Worm (Caenorhabditis elegans) whole organism, dauer: ENCODE data around the gene lgc-38.
"Not testable (repeated sequence)": the region's sequence is repeated elsewhere in the genome, so short reads cannot be mapped to it uniquely, and the experiment has no call there.

Source experiments
- unc-62 ChIP-seq: sonication (generic microtip); optimal IDR thresholded peaks from 2 replicates; lab custom pipeline; 2017; ENCODE audit warnings: missing biosample characterization, missing genetic modification reagents, missing genetic modification characterization

The lgc-38 gene

ce11 chrIII:7008836-7009235 is at the start of gene lgc-38:
Gene lgc-38, plus strand, starts transcription at chrIII:7009136.
- no peak for TF ChIP-seq unc-62 (GFP tag; lab: Kevin White, UChicago)

ce11 chrIII:6961167-6961566 is 47.8 kb upstream of the lgc-38 start:
- no peak for TF ChIP-seq unc-62 (GFP tag; lab: Kevin White, UChicago)

- no peak for TF ChIP-seq unc-62 (GFP tag; lab: Kevin White, UChicago)
These were observed 46.9 kb upstream of the lgc-38 start, which contains the start of the genes rpn-6.1 and F57B9.1 for ce11 chrIII:6961937-6962504. Gene rpn-6.1, minus strand, starts transcription at chrIII:6962001. Gene F57B9.1, plus strand, starts transcription at chrIII:6962090.

- no peak for TF ChIP-seq unc-62 (GFP tag; lab: Kevin White, UChicago)
These were observed 40.8 kb upstream of the lgc-38 start, which contains the start of gene panl-2 for ce11 chrIII:6968080-6968639. Gene panl-2, minus strand, starts transcription at chrIII:6968130.

ce11 chrIII:6968655-6969054 is 40.3 kb upstream of the lgc-38 start:
- TF ChIP-seq unc-62 (GFP tag; lab: Kevin White, UChicago) = no peak

- TF ChIP-seq unc-62 (GFP tag; lab: Kevin White, UChicago) = no peak
These were observed 39.8 kb upstream of the lgc-38 start, which contains the start of gene F31E3.12 for ce11 chrIII:6969090-6969489. Gene F31E3.12, plus strand, starts transcription at chrIII:6969390.

ce11 chrIII:6969781-6970342 is 39.1 kb upstream of the lgc-38 start:
- TF ChIP-seq unc-62 (GFP tag; lab: Kevin White, UChicago) = no peak

- no peak for TF ChIP-seq unc-62 (GFP tag; lab: Kevin White, UChicago)
These were observed 38.2 kb upstream of the lgc-38 start for ce11 chrIII:6970744-6971143.

ce11 chrIII:6971662-6972284 is 37.2 kb upstream of the lgc-38 start, which contains the start of the genes eef-1A.1 and rfc-4:
Gene eef-1A.1, minus strand, starts transcription at chrIII:6971712.
Gene rfc-4, plus strand, starts transcription at chrIII:6972253.
- no peak for TF ChIP-seq unc-62 (GFP tag; lab: Kevin White, UChicago)

ce11 chrIII:6973682-6974081 is 35.3 kb upstream of the lgc-38 start, which contains the start of gene F31E3.2:
Gene F31E3.2, plus strand, starts transcription at chrIII:6973982.
- no peak for TF ChIP-seq unc-62 (GFP tag; lab: Kevin White, UChicago)

- TF ChIP-seq unc-62 (GFP tag; lab: Kevin White, UChicago) = no peak
These were observed 34.0 kb upstream of the lgc-38 start for ce11 chrIII:6974952-6975351.

- no peak for TF ChIP-seq unc-62 (GFP tag; lab: Kevin White, UChicago)
These were observed 30.1 kb upstream of the lgc-38 start for ce11 chrIII:6978875-6979274.

ce11 chrIII:6979584-6979983 is 29.4 kb upstream of the lgc-38 start, which contains the start of gene ceh-20:
Gene ceh-20, plus strand, starts transcription at chrIII:6979884.
- no peak for TF ChIP-seq unc-62 (GFP tag; lab: Kevin White, UChicago)

ce11 chrIII:6981989-6982553 is 26.9 kb upstream of the lgc-38 start, which contains the start of gene F31E3.6:
Gene F31E3.6, plus strand, starts transcription at chrIII:6982081.
- not testable (repeated sequence) for TF ChIP-seq unc-62 (GFP tag; lab: Kevin White, UChicago)

ce11 chrIII:6988060-6988459 is 20.9 kb upstream of the lgc-38 start:
- no peak for TF ChIP-seq unc-62 (GFP tag; lab: Kevin White, UChicago)

ce11 chrIII:6989201-6989600 is 19.7 kb upstream of the lgc-38 start:
- no peak for TF ChIP-seq unc-62 (GFP tag; lab: Kevin White, UChicago)
